Worm (Caenorhabditis elegans) whole organism, late embryonic: ENCODE measurements around the gene C04H5.1.
"Not testable (repeated sequence)": the region's sequence is repeated elsewhere in the genome, so short reads cannot be mapped to it uniquely, and the experiment has no call there.

Source experiments
- C08G9.2 ChIP-seq: sonication (generic microtip); optimal IDR thresholded peaks from 2 replicates; lab custom pipeline; 2016; ENCODE audit warnings: mild to moderate bottlenecking, missing genetic modification characterization, moderate library complexity, missing compliant biosample characterization
- F13H6.1 ChIP-seq: sonication (generic microtip); optimal IDR thresholded peaks from 2 replicates; lab custom pipeline; 2016; ENCODE audit warnings: missing genetic modification characterization, missing compliant biosample characterization
- Y22D7AL.16 ChIP-seq: sonication (generic microtip); optimal IDR thresholded peaks from 2 replicates; lab custom pipeline; 2016; ENCODE audit warnings: missing genetic modification characterization, missing compliant biosample characterization
- ceh-18 ChIP-seq: sonication (generic microtip); optimal IDR thresholded peaks from 2 replicates; lab custom pipeline; 2016; ENCODE audit warnings: missing genetic modification characterization, missing compliant biosample characterization
- ceh-34 ChIP-seq: sonication (generic microtip); optimal IDR thresholded peaks from 2 replicates; lab custom pipeline; 2016; ENCODE audit warnings: mild to moderate bottlenecking, missing genetic modification characterization, missing compliant biosample characterization
- ceh-9 ChIP-seq: sonication (generic microtip); optimal IDR thresholded peaks from 2 replicates; lab custom pipeline; 2016; ENCODE audit warnings: mild to moderate bottlenecking, missing genetic modification characterization, inconsistent platforms, missing compliant biosample characterization
- ets-4 ChIP-seq: sonication (generic microtip); optimal IDR thresholded peaks from 2 replicates; lab custom pipeline; 2016; ENCODE audit warnings: missing genetic modification characterization, missing compliant biosample characterization
- lim-6 ChIP-seq: sonication (generic microtip); optimal IDR thresholded peaks from 2 replicates; lab custom pipeline; 2016; ENCODE audit warnings: missing genetic modification characterization, missing compliant biosample characterization
- madf-2 ChIP-seq: sonication (generic microtip); optimal IDR thresholded peaks from 2 replicates; lab custom pipeline; 2017; ENCODE audit warnings: missing genetic modification characterization, missing compliant biosample characterization
- nfya-1 ChIP-seq: sonication (generic microtip); optimal IDR thresholded peaks from 2 replicates; lab custom pipeline; 2017; ENCODE audit warnings: missing genetic modification characterization, mild to moderate bottlenecking, missing compliant biosample characterization, antibody characterized with exemption, moderate library complexity
- pqm-1 ChIP-seq: sonication (generic microtip); optimal IDR thresholded peaks from 2 replicates; lab custom pipeline; 2016; ENCODE audit warnings: missing genetic modification characterization, missing compliant biosample characterization
- syd-9 ChIP-seq: sonication (generic microtip); optimal IDR thresholded peaks from 2 replicates; lab custom pipeline; 2016; ENCODE audit warnings: mild to moderate bottlenecking, missing genetic modification characterization, moderate library complexity, missing compliant biosample characterization
- unc-42 ChIP-seq: sonication (generic microtip); optimal IDR thresholded peaks from 2 replicates; lab custom pipeline; 2016; ENCODE audit warnings: missing genotype, missing genetic modification characterization, missing compliant biosample characterization

DNA sequence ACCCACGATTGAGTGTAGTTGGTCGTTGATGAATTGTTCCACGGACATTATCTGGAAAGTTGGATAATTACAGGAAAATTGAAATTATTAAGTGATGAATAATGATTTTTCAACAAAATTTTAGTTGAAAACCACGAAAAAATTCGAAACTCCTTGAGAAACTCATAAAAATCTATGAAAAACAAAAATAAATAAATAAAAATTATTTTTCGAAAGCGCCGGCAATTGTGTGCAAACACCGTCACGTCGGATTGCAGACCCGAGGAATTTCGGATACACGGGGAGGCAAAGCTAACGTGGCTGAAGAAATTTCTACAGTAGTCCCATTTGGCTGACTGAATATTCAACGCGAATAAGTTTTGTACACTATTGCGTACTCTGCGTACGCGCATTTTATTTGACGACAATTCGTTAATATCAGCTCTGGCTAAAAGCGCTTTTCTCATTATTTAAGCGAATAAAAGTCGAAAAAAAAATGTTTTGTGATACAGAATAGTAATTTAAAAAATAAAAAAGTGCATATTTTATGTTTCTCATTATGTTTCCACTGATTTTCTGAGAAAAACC is 27.5 kb downstream of the C04H5.1 start, which contains the start of gene mog-4:
- not testable (repeated sequence) for TF ChIP-seq syd-9 (tag; lab: Kevin White, UChicago); lim-6 (tag; lab: Kevin White, UChicago); ceh-9; F13H6.1
- peak; percentile 86 for TF ChIP-seq pqm-1 (tag; lab: Kevin White, UChicago)
- TF ChIP-seq C08G9.2 (tag; lab: Kevin White, UChicago): peak; percentile 89
- peak; percentile 9 for TF ChIP-seq Y22D7AL.16 (tag; lab: Kevin White, UChicago)
- peak; percentile 89 for TF ChIP-seq unc-42
- peak; percentile 76 for TF ChIP-seq ceh-34 (tag; lab: Kevin White, UChicago)
- peak; percentile 80 for TF ChIP-seq ets-4
- peak; percentile 72 for TF ChIP-seq nfya-1 (tag; lab: Kevin White, UChicago)
- TF ChIP-seq ceh-18: peak; percentile 85
- TF ChIP-seq madf-2: peak; percentile 50
